Worm (Caenorhabditis elegans): ENCODE measurements around the gene ZC449.1.

ZC449.1 gene

ce11 chrX:5043887-5044286 is 19.7 kb downstream of the ZC449.1 start, which contains the start of gene Y64H9A.2:
Gene Y64H9A.2 (plus strand): TSS chrX:5043976.
- TF ChIP-seq pes-1 (GFP tag; IDR thresholded peaks at IDR 0.05) (no peak), hmg-4 (GFP tag; optimal IDR thresholded peaks at IDR 0.05) (no peak), tra-4 (tag; optimal IDR thresholded peaks at IDR 0.05) (no peak), flt-1 (GFP tag; IDR thresholded peaks at IDR 0.05) (no peak), hmbx-1 (tag; optimal IDR thresholded peaks at IDR 0.05) (no peak), F13C5.2 (tag; optimal IDR thresholded peaks at IDR 0.05) (no peak), scrt-1 (GFP tag; IDR thresholded peaks at IDR 0.05) (no peak), tbx-11 (GFP tag; IDR thresholded peaks at IDR 0.05) (no peak), ceh-36 (tag; optimal IDR thresholded peaks at IDR 0.05) (no peak), ets-7 (tag; optimal IDR thresholded peaks at IDR 0.05) (no peak), sea-1 (GFP tag; conservative IDR thresholded peaks at IDR 0.05) (no peak), ceh-13 (GFP tag; optimal IDR thresholded peaks at IDR 0.05) (no peak), aly-1 (tag; optimal IDR thresholded peaks at IDR 0.05) (no peak)

- peak; percentile 61 for TF ChIP-seq F13C5.2 (tag; optimal IDR thresholded peaks at IDR 0.05)
- TF ChIP-seq aly-1 (tag; optimal IDR thresholded peaks at IDR 0.05): peak; percentile 71
- TF ChIP-seq ets-7 (tag; optimal IDR thresholded peaks at IDR 0.05): peak; percentile 60
- TF ChIP-seq hmbx-1 (tag; optimal IDR thresholded peaks at IDR 0.05): peak; percentile 89
- TF ChIP-seq hnd-1 (tag; optimal IDR thresholded peaks at IDR 0.05): peak; percentile 85
Observed at ce11 chrX:5056199-5056598, 32.0 kb downstream of the ZC449.1 start.

ce11 chrX:5059163-5059562 is 34.9 kb downstream of the ZC449.1 start, which contains the start of gene C24H10.4:
Gene C24H10.4 (minus strand): TSS chrX:5059263.
- TF ChIP-seq sea-1 (GFP tag; conservative IDR thresholded peaks at IDR 0.05) (no peak), ceh-13 (GFP tag; optimal IDR thresholded peaks at IDR 0.05) (no peak), tbx-37 (GFP tag; conservative IDR thresholded peaks at IDR 0.05) (no peak), hmg-4 (GFP tag; optimal IDR thresholded peaks at IDR 0.05) (no peak), tra-4 (tag; optimal IDR thresholded peaks at IDR 0.05) (no peak), aly-1 (tag; optimal IDR thresholded peaks at IDR 0.05) (no peak), hnd-1 (tag; optimal IDR thresholded peaks at IDR 0.05) (no peak)

ce11 chrX:5060756-5061155 is 36.5 kb downstream of the ZC449.1 start, which contains the start of gene C24H10.3:
Gene C24H10.3 (plus strand): TSS chrX:5061056.
- TF ChIP-seq F13C5.2 (tag; optimal IDR thresholded peaks at IDR 0.05) (no peak), B0310.2 (tag; optimal IDR thresholded peaks at IDR 0.05) (no peak), ets-7 (tag; optimal IDR thresholded peaks at IDR 0.05) (no peak), sea-1 (GFP tag; conservative IDR thresholded peaks at IDR 0.05) (no peak), tra-4 (tag; optimal IDR thresholded peaks at IDR 0.05) (no peak), scrt-1 (GFP tag; IDR thresholded peaks at IDR 0.05) (no peak), tbx-37 (GFP tag; conservative IDR thresholded peaks at IDR 0.05) (no peak), hmg-4 (GFP tag; optimal IDR thresholded peaks at IDR 0.05) (no peak), flt-1 (GFP tag; IDR thresholded peaks at IDR 0.05) (no peak), tbx-11 (GFP tag; IDR thresholded peaks at IDR 0.05) (no peak), ceh-13 (GFP tag; optimal IDR thresholded peaks at IDR 0.05) (no peak), ceh-36 (tag; optimal IDR thresholded peaks at IDR 0.05) (no peak), ama-1 (optimal IDR thresholded peaks at IDR 0.05) (no peak), aly-1 (tag; optimal IDR thresholded peaks at IDR 0.05) (no peak), hnd-1 (tag; optimal IDR thresholded peaks at IDR 0.05) (no peak), pes-1 (GFP tag; IDR thresholded peaks at IDR 0.05) (no peak), hmbx-1 (tag; optimal IDR thresholded peaks at IDR 0.05) (no peak)

DNA sequence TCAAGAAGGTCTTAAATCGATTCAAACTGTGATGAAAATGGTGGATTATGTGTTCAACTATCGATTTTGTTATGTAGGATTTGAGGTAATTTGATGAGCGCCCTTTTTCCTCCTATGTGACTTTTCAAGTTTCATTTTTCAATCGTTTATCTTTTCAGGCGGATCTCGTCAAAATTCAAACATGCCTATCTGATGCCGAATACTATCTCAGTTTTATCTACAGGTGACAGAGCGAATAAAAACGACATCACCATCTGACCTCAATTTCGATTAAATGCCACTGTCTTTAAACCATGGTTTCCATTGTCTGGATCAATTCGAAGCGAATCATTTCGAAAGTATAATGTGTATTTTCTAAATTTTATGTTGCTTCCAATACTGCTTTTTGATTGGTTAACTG is 37.5 kb downstream of the ZC449.1 start:
- no peak for TF ChIP-seq hmg-4 (GFP tag; optimal IDR thresholded peaks at IDR 0.05)
- TF ChIP-seq ceh-36 (tag; optimal IDR thresholded peaks at IDR 0.05): no peak
- TF ChIP-seq hnd-1 (tag; optimal IDR thresholded peaks at IDR 0.05): no peak
- no peak for TF ChIP-seq tbx-37 (GFP tag; conservative IDR thresholded peaks at IDR 0.05)
- no peak for TF ChIP-seq flt-1 (GFP tag; IDR thresholded peaks at IDR 0.05)
- TF ChIP-seq sea-1 (GFP tag; conservative IDR thresholded peaks at IDR 0.05): no peak
- no peak for TF ChIP-seq scrt-1 (GFP tag; IDR thresholded peaks at IDR 0.05)
- TF ChIP-seq ceh-13 (GFP tag; optimal IDR thresholded peaks at IDR 0.05): no peak
- no peak for TF ChIP-seq aly-1 (tag; optimal IDR thresholded peaks at IDR 0.05)
- TF ChIP-seq tbx-11 (GFP tag; IDR thresholded peaks at IDR 0.05): no peak
- TF ChIP-seq B0310.2 (tag; optimal IDR thresholded peaks at IDR 0.05): no peak
- no peak for TF ChIP-seq hmbx-1 (tag; optimal IDR thresholded peaks at IDR 0.05)
- no peak for TF ChIP-seq F13C5.2 (tag; optimal IDR thresholded peaks at IDR 0.05)
- TF ChIP-seq ets-7 (tag; optimal IDR thresholded peaks at IDR 0.05): no peak
- TF ChIP-seq ama-1 (optimal IDR thresholded peaks at IDR 0.05): no peak
- no peak for TF ChIP-seq tra-4 (tag; optimal IDR thresholded peaks at IDR 0.05)
- TF ChIP-seq pes-1 (GFP tag; IDR thresholded peaks at IDR 0.05): no peak

ce11 chrX:5063750-5064652 is 39.8 kb downstream of the ZC449.1 start, which contains the start of gene C24H10.2:
Gene C24H10.2 (plus strand): TSS chrX:5064602.
- TF ChIP-seq aly-1 (tag; optimal IDR thresholded peaks at IDR 0.05): peak; percentile 54
- TF ChIP-seq F13C5.2 (tag; optimal IDR thresholded peaks at IDR 0.05): peak; percentile 80
- TF ChIP-seq sea-1 (GFP tag; conservative IDR thresholded peaks at IDR 0.05): 0 out of 2 replicates have a peak, but pooled peaks have one; percentile 13
- no peak for TF ChIP-seq ceh-13 (GFP tag; optimal IDR thresholded peaks at IDR 0.05)
- no peak for TF ChIP-seq ama-1 (optimal IDR thresholded peaks at IDR 0.05)
- TF ChIP-seq hmg-4 (GFP tag; optimal IDR thresholded peaks at IDR 0.05): peak; percentile 70

ce11 chrX:5066570-5066969 is 42.4 kb downstream of the ZC449.1 start:
- no peak for TF ChIP-seq flt-1 (GFP tag; IDR thresholded peaks at IDR 0.05)
- TF ChIP-seq ets-7 (tag; optimal IDR thresholded peaks at IDR 0.05): no peak
- no peak for TF ChIP-seq tra-4 (tag; optimal IDR thresholded peaks at IDR 0.05)
- no peak for TF ChIP-seq sea-1 (GFP tag; conservative IDR thresholded peaks at IDR 0.05)
